Fruit fly (Drosophila melanogaster): ENCODE results near the gene Hip14.

Gene Hip14

DNA sequence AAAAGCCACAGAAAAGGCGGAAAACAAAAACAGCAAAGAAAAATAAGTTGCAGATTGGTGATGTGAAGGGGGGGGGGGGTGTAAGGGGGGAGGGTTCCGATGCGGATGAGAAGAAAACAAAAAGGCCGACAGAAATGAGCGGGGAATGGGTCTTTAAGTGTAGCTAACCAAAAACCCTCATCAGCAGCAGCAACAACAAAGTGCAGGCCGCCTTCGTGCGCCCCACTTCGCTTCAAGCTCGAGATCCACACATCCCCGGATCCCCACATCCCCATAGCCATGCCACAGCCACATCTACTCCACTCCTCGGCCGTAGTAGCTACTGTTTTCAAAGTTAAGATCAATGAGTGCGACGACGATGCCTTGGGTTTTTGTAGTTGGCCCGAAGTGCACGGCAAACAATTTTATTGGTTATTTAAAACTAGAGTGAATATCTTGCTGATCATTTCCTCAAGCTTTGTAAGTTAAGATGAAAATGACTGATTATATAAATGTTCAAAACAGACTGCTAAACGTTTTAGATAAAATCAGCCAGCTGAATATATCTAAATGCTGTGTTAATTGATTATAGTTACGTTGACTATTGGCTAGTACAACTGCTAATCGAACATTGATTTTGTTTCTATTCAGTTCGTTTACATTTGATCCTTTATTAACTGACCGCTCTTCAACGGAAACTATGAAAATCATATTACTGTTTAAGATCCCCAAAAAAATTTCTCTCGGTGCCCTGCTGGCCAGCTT, 36.4 kb downstream of the Hip14 start (continued):
- peak; percentile 1 to 60 for TF ChIP-seq salr (GFP tag; optimal IDR thresholded peaks at IDR 0.05)
- peak; percentile 89 for TF ChIP-seq svp (GFP tag)
- TF ChIP-seq Sox15 (GFP tag; optimal IDR thresholded peaks at IDR 0.05) = peak; percentile 41
- peak; percentile 65 for TF ChIP-seq CG6808 (GFP tag; optimal IDR thresholded peaks at IDR 0.05)
- TF ChIP-seq CG3032 (tag; optimal IDR thresholded peaks at IDR 0.05) = peak; percentile 64
- TF ChIP-seq spab (GFP tag; optimal IDR thresholded peaks at IDR 0.05) = peak; percentile 65
- TF ChIP-seq eg (GFP tag; IDR thresholded peaks at IDR 0.05) = no peak
- TF ChIP-seq topi (GFP tag; optimal IDR thresholded peaks at IDR 0.05) = peak; percentile 70
- peak; percentile 17 for TF ChIP-seq CG7368 (GFP tag; optimal IDR thresholded peaks at IDR 0.05)
- peak; percentile 33 for TF ChIP-seq dsx (GFP tag; optimal IDR thresholded peaks at IDR 0.05; ENCODE audit: poor library complexity, severe bottlenecking)
- peak; percentile 54 for TF ChIP-seq CG10631 (GFP tag; optimal IDR thresholded peaks at IDR 0.05)
- TF ChIP-seq CG9139 (GFP tag; optimal IDR thresholded peaks at IDR 0.05) = no peak
- peak; percentile 45 for TF ChIP-seq net (GFP tag; optimal IDR thresholded peaks at IDR 0.05)
- TF ChIP-seq CG6792 (GFP tag; optimal IDR thresholded peaks at IDR 0.05) = peak; percentile 66
- peak; percentile 35 for TF ChIP-seq CG4318 (GFP tag; optimal IDR thresholded peaks at IDR 0.05)
- peak; percentile 65 for TF ChIP-seq Hr4 (GFP tag; optimal IDR thresholded peaks at IDR 0.05)
- TF ChIP-seq Eip75B (GFP tag; optimal IDR thresholded peaks at IDR 0.05) = peak; percentile 70
- TF ChIP-seq CG11762 (GFP tag; optimal IDR thresholded peaks at IDR 0.05; ENCODE audit: insufficient read depth) = peak; percentile 16
- TF ChIP-seq fd85E (GFP tag; optimal IDR thresholded peaks at IDR 0.05) = no peak
- TF ChIP-seq CG6276 (GFP tag; optimal IDR thresholded peaks at IDR 0.05) = peak; percentile 36
- TF ChIP-seq lz (GFP tag; optimal IDR thresholded peaks at IDR 0.05) = peak; percentile 74
- no peak for TF ChIP-seq CG6163 (GFP tag; IDR thresholded peaks at IDR 0.05)
- TF ChIP-seq CG8632 (GFP tag; optimal IDR thresholded peaks at IDR 0.05) = peak; percentile 47
- peak; percentile 72 for TF ChIP-seq CG32006 (GFP tag; optimal IDR thresholded peaks at IDR 0.05)
- TF ChIP-seq CG3919 (GFP tag; optimal IDR thresholded peaks at IDR 0.05) = peak; percentile 57
- peak; percentile 55 for TF ChIP-seq achi (GFP tag; optimal IDR thresholded peaks at IDR 0.05)
- peak; percentile 15 for TF ChIP-seq CG16779 (tag; optimal IDR thresholded peaks at IDR 0.05)
- TF ChIP-seq Blimp-1 (GFP tag; optimal IDR thresholded peaks at IDR 0.05) = peak; percentile 8

DNA sequence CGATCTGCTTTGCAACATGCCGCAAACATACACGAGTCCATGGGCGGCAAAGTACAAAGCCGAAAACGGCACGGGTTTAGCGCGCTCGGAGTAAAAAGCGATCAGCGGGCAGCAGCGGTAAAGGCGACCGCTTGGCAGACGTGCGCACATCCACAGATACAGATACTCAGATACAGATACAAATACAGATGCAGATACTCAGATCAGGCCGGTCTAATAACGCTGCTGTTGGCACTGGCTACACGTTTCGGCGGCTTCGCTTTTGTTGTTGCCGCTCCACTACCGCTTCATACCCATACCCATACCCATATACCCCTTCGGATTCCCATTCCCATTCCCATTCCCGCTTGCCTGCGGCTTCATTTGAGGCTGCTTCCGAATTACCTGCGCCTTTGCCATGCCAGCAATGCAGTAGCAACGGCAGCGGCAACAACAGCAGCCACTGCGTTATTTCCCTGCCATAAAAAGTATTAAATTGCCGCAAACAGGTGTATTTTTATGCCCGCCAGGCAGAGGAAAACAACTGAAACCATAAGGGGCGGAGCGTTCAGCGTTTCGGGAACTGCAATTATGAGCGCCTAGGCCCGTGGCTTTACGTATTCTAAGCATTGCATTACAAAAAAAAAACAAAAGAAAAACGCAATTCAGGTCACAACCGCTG, 37.1 kb downstream of the Hip14 start:
- TF ChIP-seq esn (GFP tag; optimal IDR thresholded peaks at IDR 0.05) (peak; percentile 13), CG11762 (GFP tag; optimal IDR thresholded peaks at IDR 0.05; ENCODE audit: insufficient read depth) (no peak), svp (GFP tag) (peak; percentile 32)

DNA sequence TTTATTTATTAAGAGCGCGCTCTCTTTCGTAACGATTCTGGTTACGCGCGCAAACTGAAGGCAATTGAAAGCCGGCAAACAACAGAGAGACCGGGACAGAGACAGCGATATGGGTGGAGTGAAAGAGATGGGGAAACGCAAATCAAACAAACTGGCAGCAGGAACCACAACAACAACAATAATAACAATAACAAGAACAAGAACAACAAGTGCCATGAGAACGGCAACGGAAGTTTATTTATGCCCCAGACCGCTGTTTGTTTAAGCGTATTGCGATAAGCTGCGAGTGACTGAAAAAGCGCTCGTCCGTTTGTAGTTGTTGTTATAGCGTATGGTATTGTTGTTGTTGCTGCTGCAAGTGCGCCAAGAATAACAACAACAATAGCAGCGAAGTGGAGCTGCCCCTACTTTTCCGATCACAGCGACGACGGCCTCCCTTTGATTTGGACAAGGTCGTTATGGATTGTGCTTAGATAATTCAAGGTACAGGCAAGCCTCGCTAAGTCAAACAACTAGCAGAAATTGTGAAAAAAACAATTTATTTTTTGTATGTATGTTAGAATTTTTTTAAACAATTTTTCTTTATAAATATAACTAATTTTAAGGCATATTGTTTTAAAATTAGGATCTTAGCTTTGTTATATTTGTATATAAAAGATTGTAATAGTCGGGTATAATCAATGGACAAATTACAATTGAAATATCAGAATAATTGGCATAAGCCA, 38.2 kb downstream of the Hip14 start:
- TF ChIP-seq CG6792 (GFP tag; optimal IDR thresholded peaks at IDR 0.05) (peak; percentile 32), cyc (GFP tag; optimal IDR thresholded peaks at IDR 0.05) (no peak), topi (GFP tag; optimal IDR thresholded peaks at IDR 0.05) (no peak), CG3032 (tag; optimal IDR thresholded peaks at IDR 0.05) (no peak), Hr39 (GFP tag; optimal IDR thresholded peaks at IDR 0.05) (no peak), CG6276 (GFP tag; optimal IDR thresholded peaks at IDR 0.05) (no peak), CG6808 (GFP tag; optimal IDR thresholded peaks at IDR 0.05) (peak; percentile 40), CG32006 (GFP tag; optimal IDR thresholded peaks at IDR 0.05) (peak; percentile 9), dac (GFP tag; optimal IDR thresholded peaks at IDR 0.05) (no peak), Ets21C (GFP tag; optimal IDR thresholded peaks at IDR 0.05) (no peak), CG4318 (GFP tag; optimal IDR thresholded peaks at IDR 0.05) (no peak), CG10631 (GFP tag; optimal IDR thresholded peaks at IDR 0.05) (peak; percentile 28), Ets96B (tag; optimal IDR thresholded peaks at IDR 0.05) (no peak), pdm3 (GFP tag; optimal IDR thresholded peaks at IDR 0.05) (peak; percentile 27), eg (GFP tag; IDR thresholded peaks at IDR 0.05) (0 out of 3 replicates have a peak, but pooled peaks have one; percentile 30), CG8632 (GFP tag; optimal IDR thresholded peaks at IDR 0.05) (peak; percentile 49), CG7368 (GFP tag; optimal IDR thresholded peaks at IDR 0.05) (peak; percentile 39), CG10669 (GFP tag; optimal IDR thresholded peaks at IDR 0.05) (peak; percentile 45), Smox (GFP tag; optimal IDR thresholded peaks at IDR 0.05) (no peak), achi (GFP tag; optimal IDR thresholded peaks at IDR 0.05) (no peak), Eip93F (GFP tag; optimal IDR thresholded peaks at IDR 0.05) (no peak), Eip78C (GFP tag) (peak; percentile 79), ss (GFP tag; optimal IDR thresholded peaks at IDR 0.05) (peak; percentile 41 to 62), acj6 (GFP tag; optimal IDR thresholded peaks at IDR 0.05) (peak; percentile 31), CG1621 (tag; optimal IDR thresholded peaks at IDR 0.05) (peak; percentile 32), Lpt (GFP tag; optimal IDR thresholded peaks at IDR 0.05) (no peak)
